Fruit fly (Drosophila melanogaster): ENCODE results near the gene mei-217.

Gene mei-217

dm6 chrX:17178484-17178921 lies 35.7 kb upstream of the mei-217 start (continued):
- TF ChIP-seq abd-A (tag; optimal IDR thresholded peaks at IDR 0.05), result peak; percentile 65
- TF ChIP-seq hb (GFP tag; IDR thresholded peaks at IDR 0.05; ENCODE audit: partially characterized antibody), result no peak
- TF ChIP-seq Sox100B (GFP tag; optimal IDR thresholded peaks at IDR 0.05), result peak; percentile 98
- TF ChIP-seq salm (tag; optimal IDR thresholded peaks at IDR 0.05), result no peak
- no peak for TF ChIP-seq gcm (GFP tag; optimal IDR thresholded peaks at IDR 0.05)
- TF ChIP-seq CG8290 (GFP tag; optimal IDR thresholded peaks at IDR 0.05), result peak; percentile 96
- TF ChIP-seq CG8290 (tag; optimal IDR thresholded peaks at IDR 0.05), result no peak
- TF ChIP-seq CG11696 (GFP tag; IDR thresholded peaks at IDR 0.05), result peak; percentile 93
- TF ChIP-seq dati (GFP tag; IDR thresholded peaks at IDR 0.05), result peak; percentile 96
- TF ChIP-seq pros (GFP tag; optimal IDR thresholded peaks at IDR 0.05), result peak; percentile 78
- TF ChIP-seq Sox102F (GFP tag; optimal IDR thresholded peaks at IDR 0.05), result no peak
- TF ChIP-seq CG3163 (GFP tag; optimal IDR thresholded peaks at IDR 0.05), result peak; percentile 18
- TF ChIP-seq CG17912 (GFP tag; optimal IDR thresholded peaks at IDR 0.05), result peak; percentile 67
- peak; percentile 98 for TF ChIP-seq CG17359 (tag; optimal IDR thresholded peaks at IDR 0.05)
- peak; percentile 97 for TF ChIP-seq CG13296 (GFP tag; optimal IDR thresholded peaks at IDR 0.05)
- peak; percentile 95 for TF ChIP-seq CG14050 (GFP tag; IDR thresholded peaks at IDR 0.05)
- TF ChIP-seq fd64A (GFP tag; optimal IDR thresholded peaks at IDR 0.05), result peak; percentile 94
- TF ChIP-seq CG31441 (GFP tag; IDR thresholded peaks at IDR 0.05), result peak; percentile 94
- TF ChIP-seq Taf1 (GFP tag; IDR thresholded peaks at IDR 0.05), result peak; percentile 94
- TF ChIP-seq chif (GFP tag; optimal IDR thresholded peaks at IDR 0.05), result peak in 1 of 2 experiments; percentile 86
- peak; percentile 96 for TF ChIP-seq C15 (GFP tag; IDR thresholded peaks at IDR 0.05)
- TF ChIP-seq CG15269 (tag; optimal IDR thresholded peaks at IDR 0.05), result no peak
- TF ChIP-seq dysf (GFP tag; IDR thresholded peaks at IDR 0.05), result peak; percentile 99
- TF ChIP-seq Oli (tag; optimal IDR thresholded peaks at IDR 0.05), result peak; percentile 80
- TF ChIP-seq eyg (GFP tag; optimal IDR thresholded peaks at IDR 0.05), result peak; percentile 95
- peak; percentile 74 for TF ChIP-seq ftz-f1 (GFP tag; optimal IDR thresholded peaks at IDR 0.05)
- no peak for TF ChIP-seq Lpt (GFP tag; optimal IDR thresholded peaks at IDR 0.05)
- peak; percentile 95 for TF ChIP-seq CG6254 (GFP tag; optimal IDR thresholded peaks at IDR 0.05)
- peak; percentile 94 for TF ChIP-seq pb (GFP tag; optimal IDR thresholded peaks at IDR 0.05)
- peak; percentile 99 for TF ChIP-seq CG13424 (tag; optimal IDR thresholded peaks at IDR 0.05)
- TF ChIP-seq CG8359 (GFP tag; optimal IDR thresholded peaks at IDR 0.05; ENCODE audit: borderline replicate concordance), result peak; percentile 93
- TF ChIP-seq dm (GFP tag; optimal IDR thresholded peaks at IDR 0.05), result no peak
- peak; percentile 87 for TF ChIP-seq crol (GFP tag; IDR thresholded peaks at IDR 0.05)
- TF ChIP-seq CG12236 (GFP tag; optimal IDR thresholded peaks at IDR 0.05), result no peak
- TF ChIP-seq Bgb (GFP tag; IDR thresholded peaks at IDR 0.05; ENCODE audit: partially characterized antibody), result no peak
- peak; percentile 88 for TF ChIP-seq CG4360 (GFP tag; IDR thresholded peaks at IDR 0.05)
- peak; percentile 7 for TF ChIP-seq pzg (GFP tag; optimal IDR thresholded peaks at IDR 0.05)
- TF ChIP-seq gcm2 (GFP tag; optimal IDR thresholded peaks at IDR 0.05), result no peak
- peak; percentile 51 for TF ChIP-seq Sry-δ (GFP tag; optimal IDR thresholded peaks at IDR 0.05)
- peak; percentile 91 for TF ChIP-seq CG16779 (GFP tag; IDR thresholded peaks at IDR 0.05)
- peak; percentile 96 for TF ChIP-seq onecut (GFP tag; IDR thresholded peaks at IDR 0.05)
- TF ChIP-seq Asciz (GFP tag; optimal IDR thresholded peaks at IDR 0.05), result peak; percentile 98
- TF ChIP-seq CG30431 (GFP tag; optimal IDR thresholded peaks at IDR 0.05), result peak; percentile 26
- TF ChIP-seq CG17361 (GFP tag; IDR thresholded peaks at IDR 0.05), result peak; percentile 96
- peak; percentile 99 for TF ChIP-seq zfh1 (GFP tag; IDR thresholded peaks at IDR 0.05)
- peak; percentile 83 for TF ChIP-seq Hmx (GFP tag; optimal IDR thresholded peaks at IDR 0.05)
- TF ChIP-seq CG7556 (GFP tag; optimal IDR thresholded peaks at IDR 0.05), result no peak
- TF ChIP-seq Mad (GFP tag; optimal IDR thresholded peaks at IDR 0.05), result no peak
- no peak for TF ChIP-seq unpg (GFP tag; optimal IDR thresholded peaks at IDR 0.05)
- no peak for TF ChIP-seq NC2α (GFP tag; optimal IDR thresholded peaks at IDR 0.05)
- peak; percentile 96 for TF ChIP-seq CG5245 (GFP tag; optimal IDR thresholded peaks at IDR 0.05)
- TF ChIP-seq Atf3 (GFP tag; optimal IDR thresholded peaks at IDR 0.05), result no peak
